Fruit fly (Drosophila melanogaster) whole organism: ENCODE results near the gene CG43062.

Source experiments
- CG8478 ChIP-seq: fragments of >200 bp; optimal IDR thresholded peaks from 2 replicates; lab custom pipeline; 2018; ENCODE audit warnings: inconsistent platforms
- EcR ChIP-seq, 2 experiments: fragments of >200 bp; optimal IDR thresholded peaks; 2 replicates each; lab custom pipeline; 2017; ENCODE audit warnings: missing biosample characterization in 2 of 2, missing genetic modification characterization in 2 of 2, missing genetic modification reagents in 2 of 2
- psq ChIP-seq: fragments of >200 bp; optimal IDR thresholded peaks from 2 replicates; lab custom pipeline; 2017
- usp ChIP-seq: fragments of >200 bp; optimal IDR thresholded peaks from 2 replicates; lab custom pipeline; 2017; ENCODE audit warnings: missing biosample characterization, missing genetic modification characterization, mixed read lengths

- TF ChIP-seq psq (lab: Kevin White, UChicago) (no peak), usp (GFP tag; lab: Kevin White, UChicago) (no peak), EcR (GFP tag; optimal IDR thresholded peaks at IDR 0.05; lab: Kevin White, UChicago) (no peak), CG8478 (no peak)
These were observed at the start of gene CG43062 for dm6 chr3R:11750294-11750432.
